Worm (Caenorhabditis elegans): ENCODE results near the gene ZK1248.20.

ce11 chrII:5841053-5841547 is 24.7 kb downstream of the ZK1248.20 start, which contains the start of gene lec-5:
- TF ChIP-seq ztf-23 (GFP tag; IDR thresholded peaks at IDR 0.05) (no peak), tab-1 (GFP tag; IDR thresholded peaks at IDR 0.05) (no peak)
